Fruit fly (Drosophila melanogaster) whole organism, embryonic: ENCODE data around the gene COX6B.

Source experiments
- Bgb ChIP-seq: fragments of 200-800 bp; sonication (Bioruptor generic); IDR thresholded peaks from 2 replicates; pipeline ENCODE4 v1.3.6; 2022; ENCODE audit warnings: missing biosample characterization, missing genetic modification characterization; ENCODE audit not compliant: partially characterized antibody
- Blimp-1 ChIP-seq: fragments of 200-800 bp; sonication (Bioruptor generic); optimal IDR thresholded peaks from 3 replicates; lab custom pipeline; 2018; ENCODE audit warnings: missing biosample characterization, missing genetic modification characterization, mild to moderate bottlenecking, moderate library complexity, missing genetic modification reagents
- CG10147 ChIP-seq: fragments of 200-800 bp; sonication (Bioruptor generic); optimal IDR thresholded peaks from 2 replicates; lab custom pipeline; 2019; ENCODE audit warnings: missing biosample characterization, mild to moderate bottlenecking, missing genetic modification characterization, moderate library complexity
- CG10654 ChIP-seq: fragments of 200-800 bp; sonication (Bioruptor generic); optimal IDR thresholded peaks from 2 replicates; lab custom pipeline; 2016; ENCODE audit warnings: missing biosample characterization, missing genetic modification characterization
- CG10979 ChIP-seq: fragments of 200-800 bp; sonication (Bioruptor generic); optimal IDR thresholded peaks from 2 replicates; lab custom pipeline; 2018; ENCODE audit warnings: missing biosample characterization, mild to moderate bottlenecking, missing genetic modification characterization, moderate library complexity
- CG12744 ChIP-seq: fragments of 200-800 bp; sonication (Bioruptor generic); optimal IDR thresholded peaks from 2 replicates; lab custom pipeline; 2016; ENCODE audit warnings: missing biosample characterization, missing genetic modification characterization
- CG13894 ChIP-seq: fragments of 200-800 bp; sonication (Bioruptor generic); optimal IDR thresholded peaks from 3 replicates; lab custom pipeline; 2018; ENCODE audit warnings: missing biosample characterization, mild to moderate bottlenecking, missing genetic modification characterization, moderate library complexity
- CG14710 ChIP-seq: fragments of 200-800 bp; sonication (Bioruptor generic); optimal IDR thresholded peaks from 3 replicates; lab custom pipeline; 2019; ENCODE audit warnings: missing biosample characterization, mild to moderate bottlenecking, missing genetic modification characterization, moderate library complexity
- CG15479 ChIP-seq: fragments of 200-800 bp; sonication (Bioruptor generic); optimal IDR thresholded peaks from 3 replicates; lab custom pipeline; 2019; ENCODE audit warnings: missing biosample characterization, mild to moderate bottlenecking, missing genetic modification characterization, moderate library complexity
- CG15696 ChIP-seq: fragments of 200-800 bp; sonication (Bioruptor generic); optimal IDR thresholded peaks from 2 replicates; lab custom pipeline; 2019; ENCODE audit warnings: missing biosample characterization, mild to moderate bottlenecking, missing genetic modification characterization, moderate library complexity
- CG17359 ChIP-seq: fragments of 200-800 bp; sonication (Bioruptor generic); optimal IDR thresholded peaks from 3 replicates; lab custom pipeline; 2018; ENCODE audit warnings: missing biosample characterization, mild to moderate bottlenecking, missing genetic modification characterization, moderate library complexity
- CG17829 ChIP-seq: fragments of 200-800 bp; optimal IDR thresholded peaks from 2 replicates; lab custom pipeline; 2019; ENCODE audit warnings: missing biosample characterization, mild to moderate bottlenecking, missing genetic modification characterization, moderate library complexity
- CG31224 ChIP-seq: fragments of 200-800 bp; sonication (Bioruptor generic); IDR thresholded peaks from 2 replicates; pipeline ENCODE4 v1.3.6; 2022; ENCODE audit warnings: missing biosample characterization, missing genetic modification characterization
- CG3163 ChIP-seq: fragments of 200-800 bp; sonication (Bioruptor generic); optimal IDR thresholded peaks from 3 replicates; lab custom pipeline; 2016; ENCODE audit warnings: missing biosample characterization, missing genetic modification characterization
- CG32767 ChIP-seq: fragments of 200-800 bp; sonication (Bioruptor generic); IDR thresholded peaks from 2 replicates; pipeline ENCODE4 v1.3.6; 2022; ENCODE audit warnings: missing biosample characterization, missing genetic modification characterization
- CG34224 ChIP-seq: fragments of 200-800 bp; sonication (Bioruptor generic); IDR thresholded peaks from 3 replicates; pipeline ENCODE4 v1.3.6; 2022; ENCODE audit warnings: missing biosample characterization, missing genetic modification characterization; ENCODE audit not compliant: partially characterized antibody
- CG42726 ChIP-seq: fragments of 200-800 bp; sonication (Bioruptor generic); IDR thresholded peaks from 2 replicates; pipeline ENCODE4 v1.3.6; 2022; ENCODE audit warnings: missing biosample characterization, missing genetic modification characterization; ENCODE audit not compliant: partially characterized antibody
- CG4360 ChIP-seq: fragments of 200-800 bp; sonication (Bioruptor generic); IDR thresholded peaks from 2 replicates; pipeline ENCODE4 v1.3.6; 2022; ENCODE audit warnings: missing biosample characterization, missing genetic modification characterization
- CG6813 ChIP-seq: fragments of 200-800 bp; sonication (Bioruptor generic); optimal IDR thresholded peaks from 2 replicates; lab custom pipeline; 2017; ENCODE audit warnings: missing biosample characterization, missing genetic modification characterization, mild to moderate bottlenecking, moderate library complexity, missing genetic modification reagents
- CG7963 ChIP-seq: fragments of 200-800 bp; sonication (Bioruptor generic); IDR thresholded peaks from 3 replicates; pipeline ENCODE4 v1.3.6; 2022; ENCODE audit warnings: missing biosample characterization, missing genetic modification characterization; ENCODE audit not compliant: partially characterized antibody
- CG8089 ChIP-seq: fragments of 200-800 bp; sonication (Bioruptor generic); optimal IDR thresholded peaks from 3 replicates; lab custom pipeline; 2016; ENCODE audit warnings: missing biosample characterization, missing genetic modification characterization
- CTCF ChIP-seq: fragments of 200-800 bp; sonication (Bioruptor generic); optimal IDR thresholded peaks from 2 replicates; lab custom pipeline; 2017; ENCODE audit warnings: missing biosample characterization, mild to moderate bottlenecking, missing genetic modification characterization, moderate library complexity
- D ChIP-seq, 2 experiments: fragments of 200-800 bp in 1 of 2; fragments of >200 bp in 1 of 2; sonication (Bioruptor generic) in 1 of 2; optimal IDR thresholded peaks; 2 replicates in 1 of 2; 3 replicates in 1 of 2; lab custom pipeline; 2017; ENCODE audit warnings: mild to moderate bottlenecking in 1 of 2, missing biosample characterization in 1 of 2, missing genetic modification characterization in 1 of 2, missing genetic modification reagents in 1 of 2
- Ets65A ChIP-seq: fragments of 200-800 bp; sonication (Bioruptor generic); peaks from one replicate; lab custom pipeline; 2016; ENCODE audit warnings: missing biosample characterization, missing genetic modification characterization
- Hmx ChIP-seq: fragments of 200-800 bp; sonication (Bioruptor generic); optimal IDR thresholded peaks from 2 replicates; lab custom pipeline; 2016; ENCODE audit warnings: missing biosample characterization, missing genetic modification characterization
- Jarid2 ChIP-seq: fragments of 200-800 bp; sonication (Bioruptor generic); optimal IDR thresholded peaks from 3 replicates; lab custom pipeline; 2017; ENCODE audit warnings: mild to moderate bottlenecking, missing biosample characterization, missing genetic modification reagents, missing genetic modification characterization
- Kr ChIP-seq: fragments of 200-800 bp; sonication (Bioruptor generic); optimal IDR thresholded peaks from 2 replicates; lab custom pipeline; 2017; ENCODE audit warnings: missing biosample characterization, mild to moderate bottlenecking, missing genetic modification characterization
- Max ChIP-seq: fragments of 200-800 bp; sonication (Bioruptor generic); optimal IDR thresholded peaks from 2 replicates; lab custom pipeline; 2016; ENCODE audit warnings: missing biosample characterization, mild to moderate bottlenecking, missing genetic modification characterization
- Med ChIP-seq: fragments of 200-800 bp; sonication (Bioruptor generic); peaks from one replicate; lab custom pipeline; 2016; ENCODE audit warnings: missing biosample characterization, missing genetic modification characterization, mild to moderate bottlenecking, inconsistent platforms, moderate library complexity
- Poxn ChIP-seq: fragments of 200-800 bp; sonication (Bioruptor generic); IDR thresholded peaks from 2 replicates; pipeline ENCODE4 v1.3.6; 2022; ENCODE audit warnings: missing biosample characterization, missing genetic modification characterization
- Spps ChIP-seq: fragments of 200-800 bp; sonication (Bioruptor generic); optimal IDR thresholded peaks from 2 replicates; lab custom pipeline; 2018; ENCODE audit warnings: missing biosample characterization, mild to moderate bottlenecking, missing genetic modification characterization
- Taf1 ChIP-seq: fragments of 200-800 bp; sonication (Bioruptor generic); IDR thresholded peaks from 2 replicates; pipeline ENCODE4 v1.3.6; 2022; ENCODE audit warnings: missing biosample characterization, missing genetic modification characterization
- Trl ChIP-seq, 3 experiments: fragments of >200 bp in 2 of 3; fragments of 200-800 bp in 1 of 3; sonication (Bioruptor generic) in 1 of 3; optimal IDR thresholded peaks; 2 replicates in 1 of 3; 3 replicates in 2 of 3; lab custom pipeline; 2016 to 2017; ENCODE audit warnings: missing biosample characterization in 1 of 3, missing genetic modification characterization in 1 of 3
- abd-A ChIP-seq: fragments of 200-800 bp; sonication (Bioruptor generic); optimal IDR thresholded peaks from 3 replicates; lab custom pipeline; 2019; ENCODE audit warnings: missing biosample characterization, mild to moderate bottlenecking, missing genetic modification characterization, moderate library complexity
- bigmax ChIP-seq: fragments of 200-800 bp; sonication (Bioruptor generic); optimal IDR thresholded peaks from 2 replicates; lab custom pipeline; 2018; ENCODE audit warnings: missing biosample characterization, mild to moderate bottlenecking, missing genetic modification characterization
- cg ChIP-seq: fragments of 200-800 bp; sonication (Bioruptor generic); optimal IDR thresholded peaks from 3 replicates; lab custom pipeline; 2019; ENCODE audit warnings: missing biosample characterization, mild to moderate bottlenecking, missing genetic modification characterization, moderate library complexity
- ci ChIP-seq: fragments of 200-800 bp; sonication (Bioruptor generic); IDR thresholded peaks from 3 replicates; pipeline ENCODE4 v1.3.6; 2022; ENCODE audit warnings: missing biosample characterization, missing genetic modification characterization
- crol ChIP-seq: fragments of 200-800 bp; sonication (Bioruptor generic); IDR thresholded peaks from 2 replicates; pipeline ENCODE4 v1.3.6; 2022; ENCODE audit warnings: missing biosample characterization, missing genetic modification characterization
- danr ChIP-seq: fragments of 200-800 bp; sonication (Bioruptor generic); IDR thresholded peaks from 2 replicates; pipeline ENCODE4 v1.3.6; 2022; ENCODE audit warnings: missing biosample characterization, missing genetic modification characterization
- dmrt11E ChIP-seq: fragments of 200-800 bp; sonication (Bioruptor generic); optimal IDR thresholded peaks from 3 replicates; lab custom pipeline; 2018; ENCODE audit warnings: missing biosample characterization, mild to moderate bottlenecking, missing genetic modification characterization, moderate library complexity
- nerfin-1 ChIP-seq: fragments of 200-800 bp; sonication (Bioruptor generic); optimal IDR thresholded peaks from 3 replicates; lab custom pipeline; 2019; ENCODE audit warnings: missing biosample characterization, mild to moderate bottlenecking, missing genetic modification characterization, moderate library complexity
- sd ChIP-seq: fragments of 200-800 bp; sonication (Bioruptor generic); optimal IDR thresholded peaks from 3 replicates; lab custom pipeline; 2018; ENCODE audit warnings: missing biosample characterization, mild to moderate bottlenecking, missing genetic modification characterization, moderate library complexity
- sens ChIP-seq: fragments of 200-800 bp; sonication (Bioruptor generic); peaks from one replicate; lab custom pipeline; 2016; ENCODE audit warnings: missing biosample characterization, missing genetic modification characterization
- toy ChIP-seq: fragments of 200-800 bp; sonication (Bioruptor generic); IDR thresholded peaks from 2 replicates; pipeline ENCODE4 v1.3.6; 2022; ENCODE audit warnings: missing biosample characterization, missing genetic modification characterization

The COX6B gene

DNA sequence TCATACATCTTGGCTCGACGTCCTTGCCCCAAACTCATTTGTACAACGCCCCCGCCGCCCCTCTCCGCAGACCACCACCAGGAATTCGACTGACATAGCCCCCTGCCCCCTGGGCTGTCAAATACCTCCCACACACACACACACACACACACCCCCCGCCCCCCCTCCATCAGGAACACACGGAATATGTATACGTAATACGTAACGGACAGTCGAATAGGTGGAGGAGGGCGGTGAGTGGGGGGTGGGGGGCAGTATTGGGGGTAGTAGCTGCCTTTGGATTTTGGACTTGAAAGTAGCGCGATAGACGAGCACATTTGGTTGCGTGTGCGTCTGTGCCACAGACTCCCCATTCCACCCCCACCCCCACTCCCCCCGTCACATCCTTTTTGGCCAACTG, 48.4 kb upstream of the COX6B start (continued):
- TF ChIP-seq abd-A (tag; lab: Kevin White, UChicago) (peak; percentile 95), Taf1 (GFP tag; lab: Robert Waterston, UW) (no peak), Bgb (GFP tag; lab: Robert Waterston, UW) (0 out of 2 replicates have a peak, but pooled peaks have one; percentile 9), sd (tag; lab: Kevin White, UChicago) (peak; percentile 29), crol (GFP tag; lab: Robert Waterston, UW) (peak; percentile 93), danr (GFP tag; lab: Robert Waterston, UW) (no peak), CG10979 (tag; lab: Kevin White, UChicago) (no peak), CG13894 (peak; percentile 40), CG32767 (GFP tag; lab: Robert Waterston, UW) (0 out of 2 replicates have a peak, but pooled peaks have one; percentile 34)

- no peak for TF ChIP-seq CG10654 (GFP tag; lab: Kevin White, UChicago)
- TF ChIP-seq CG42726 = no peak
- TF ChIP-seq Blimp-1 (GFP tag; lab: Kevin White, UChicago) = peak; percentile 13
- peak; percentile 56 for TF ChIP-seq crol (GFP tag; lab: Robert Waterston, UW)
- TF ChIP-seq CG15696 (tag; lab: Kevin White, UChicago) = no peak
- TF ChIP-seq abd-A (tag; lab: Kevin White, UChicago) = peak; percentile 41
- TF ChIP-seq Med (GFP tag; lab: Kevin White, UChicago) = peak; percentile 42
- peak; percentile 38 for TF ChIP-seq Ets65A (GFP tag; lab: Kevin White, UChicago)
- TF ChIP-seq, all 482 proteins: peak for 5
These were observed 47.7 kb upstream of the COX6B start for dm6 chrX:19791832-19792231.

- peak; percentile 67 for TF ChIP-seq CG4360 (GFP tag; lab: Robert Waterston, UW)
- TF ChIP-seq Jarid2 (GFP tag; lab: Kevin White, UChicago) = no peak
- TF ChIP-seq CG31224 = no peak
- TF ChIP-seq CG17829 (tag; lab: Kevin White, UChicago) = no peak
- TF ChIP-seq toy = no peak
- TF ChIP-seq cg = peak; percentile 17
- TF ChIP-seq Trl (optimal IDR thresholded peaks at IDR 0.05; lab: Kevin White, UChicago) = peak in 1 of 2 experiments; percentile 3
- no peak for TF ChIP-seq Trl (GFP tag; optimal IDR thresholded peaks at IDR 0.05; lab: Kevin White, UChicago)
- TF ChIP-seq Taf1 (GFP tag; lab: Robert Waterston, UW) = no peak
- no peak for TF ChIP-seq CG34224 (GFP tag; lab: Robert Waterston, UW)
- TF ChIP-seq CTCF (GFP tag; lab: Kevin White, UChicago) = no peak
- TF ChIP-seq nerfin-1 (tag; lab: Kevin White, UChicago) = peak; percentile 62
- TF ChIP-seq D (optimal IDR thresholded peaks at IDR 0.05; lab: Kevin White, UChicago) = peak; percentile 71
- TF ChIP-seq D (GFP tag; optimal IDR thresholded peaks at IDR 0.05; lab: Kevin White, UChicago) = no peak
- TF ChIP-seq Kr (GFP tag; lab: Kevin White, UChicago) = no peak
- TF ChIP-seq Spps = no peak
- peak; percentile 42 for TF ChIP-seq Med (GFP tag; lab: Kevin White, UChicago)
- TF ChIP-seq Max (GFP tag; lab: Kevin White, UChicago) = no peak
- no peak for TF ChIP-seq Hmx (GFP tag; lab: Kevin White, UChicago)
- TF ChIP-seq CG7963 (GFP tag; lab: Robert Waterston, UW) = 0 out of 3 replicates have a peak, but pooled peaks have one; percentile 13
- TF ChIP-seq CG17359 = no peak
These were observed 44.4 kb upstream of the COX6B start for dm6 chrX:19788621-19788944.

DNA sequence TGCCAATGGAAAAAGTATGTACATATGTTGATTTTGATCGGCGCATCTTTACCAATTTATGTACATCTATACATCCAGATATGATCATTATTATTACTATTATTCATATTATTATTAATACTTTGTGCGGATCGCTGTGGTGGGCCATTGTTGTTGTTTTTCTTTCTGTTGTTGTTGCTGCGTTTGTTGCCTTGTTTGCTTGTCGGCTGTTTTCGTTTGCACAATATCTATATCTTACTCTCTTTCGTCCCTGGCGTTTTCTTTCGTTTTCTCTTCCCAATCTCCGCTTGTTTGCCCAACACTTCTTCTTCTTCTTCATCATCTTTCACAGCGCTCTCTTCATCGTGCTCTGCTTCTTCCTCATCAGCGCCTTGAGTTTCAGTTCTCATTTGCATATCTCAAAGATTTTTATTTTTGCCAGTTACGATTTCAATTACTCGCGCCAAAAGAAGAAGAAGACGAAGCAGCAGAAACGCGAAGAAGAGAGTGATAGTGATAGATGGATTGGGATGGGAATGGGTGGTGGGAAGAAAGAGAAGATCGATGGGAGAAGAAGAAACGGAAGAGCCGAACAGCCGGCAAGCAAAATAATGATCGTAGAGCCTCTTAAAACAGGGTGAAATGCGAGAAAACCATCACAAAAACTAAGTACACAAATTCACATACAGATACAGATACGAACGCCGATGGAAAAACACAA, 43.9 kb upstream of the COX6B start:
- TF ChIP-seq dmrt11E (tag; lab: Kevin White, UChicago) (peak; percentile 30), CG10147 (GFP tag; lab: Kevin White, UChicago) (no peak), sens (peak; percentile 71), CG12744 (no peak), ci (GFP tag; lab: Robert Waterston, UW) (0 out of 3 replicates have a peak, but pooled peaks have one; percentile 30), bigmax (GFP tag; lab: Kevin White, UChicago) (no peak), CG8089 (GFP tag; lab: Kevin White, UChicago) (no peak), CG3163 (GFP tag; lab: Kevin White, UChicago) (peak; percentile 77), CG14710 (tag; lab: Kevin White, UChicago) (peak; percentile 5), CG15479 (GFP tag; lab: Kevin White, UChicago) (peak; percentile 73), Poxn (GFP tag; lab: Robert Waterston, UW) (no peak), CG15696 (tag; lab: Kevin White, UChicago) (peak; percentile 44), CG6813 (peak; percentile 4)
